In genomic region chr2L:9210864-9211701, dm6 we compare ENCODE assay signal across 5 fruit fly cellular contexts.
TF ChIP-seq lines count a peak whose summit lies in the region.

No protein-coding gene starts in this region.

TF ChIP-seq in whole organism, adult, 20 proteins besides CTCF, POLR2A, EP300 and RAD21 (continued from another document):
- TF ChIP-seq CG11617 (GFP tag; optimal IDR thresholded peaks at IDR 0.05; lab: Kevin White, UChicago): peak; percentile 37
- TF ChIP-seq Crg-1 (GFP tag; optimal IDR thresholded peaks at IDR 0.05; lab: Kevin White, UChicago): no peak
TF ChIP-seq in whole organism, adult: peak in this region for 7.

TF ChIP-seq in whole organism, embryonic, 481 proteins besides CTCF, POLR2A, EP300 and RAD21 (continued from another document and continues in another):
- TF ChIP-seq aop (GFP tag; IDR thresholded peaks at IDR 0.05; lab: Robert Waterston, UW) (no peak), Elba2 (GFP tag; optimal IDR thresholded peaks at IDR 0.05; lab: Kevin White, UChicago) (no peak), nerfin-1 (tag; optimal IDR thresholded peaks at IDR 0.05; lab: Kevin White, UChicago) (peak; percentile 25), unpg (GFP tag; optimal IDR thresholded peaks at IDR 0.05; lab: Kevin White, UChicago) (peak; percentile 68), CG14860 (GFP tag; IDR thresholded peaks at IDR 0.05; lab: Robert Waterston, UW; ENCODE audit: partially characterized antibody) (no peak), CG6791 (GFP tag; IDR thresholded peaks at IDR 0.05; lab: Robert Waterston, UW; ENCODE audit: partially characterized antibody) (no peak), CG16779 (GFP tag; IDR thresholded peaks at IDR 0.05; lab: Robert Waterston, UW) (no peak), CG6689 (GFP tag; IDR thresholded peaks at IDR 0.05; lab: Robert Waterston, UW) (peak; percentile 63), CG4617 (GFP tag; optimal IDR thresholded peaks at IDR 0.05; lab: Kevin White, UChicago; ENCODE audit: borderline replicate concordance) (peak; percentile 10), CG13775 (GFP tag; optimal IDR thresholded peaks at IDR 0.05; lab: Kevin White, UChicago) (peak; percentile 38), Opbp (GFP tag; IDR thresholded peaks at IDR 0.05; lab: Robert Waterston, UW; ENCODE audit: partially characterized antibody) (no peak), Abd-B (GFP tag; optimal IDR thresholded peaks at IDR 0.05; lab: Kevin White, UChicago) (peak; percentile 45), shn (GFP tag; optimal IDR thresholded peaks at IDR 0.05; lab: Kevin White, UChicago) (no peak), klu (GFP tag; IDR thresholded peaks at IDR 0.05; lab: Robert Waterston, UW) (no peak; the same call in 1 of the 2 replicates), GATAe (GFP tag; conservative IDR thresholded peaks at IDR 0.05; lab: Robert Waterston, UW) (no peak), dpn (GFP tag; optimal IDR thresholded peaks at IDR 0.05; lab: Kevin White, UChicago) (peak in 1 of 2 experiments; percentile 39), Oli (tag; optimal IDR thresholded peaks at IDR 0.05; lab: Kevin White, UChicago) (peak; percentile 76), Tbp (GFP tag; optimal IDR thresholded peaks at IDR 0.05; lab: Kevin White, UChicago) (no peak), gce (GFP tag; IDR thresholded peaks at IDR 0.05; lab: Robert Waterston, UW) (no peak), CG34224 (GFP tag; IDR thresholded peaks at IDR 0.05; lab: Robert Waterston, UW; ENCODE audit: partially characterized antibody) (no peak), HLHmδ (GFP tag; optimal IDR thresholded peaks at IDR 0.05; lab: Kevin White, UChicago) (no peak), CoRest (tag; optimal IDR thresholded peaks at IDR 0.05; lab: Kevin White, UChicago) (peak; percentile 72), CG13287 (GFP tag; IDR thresholded peaks at IDR 0.05; lab: Robert Waterston, UW; ENCODE audit: partially characterized antibody) (no peak), CG6175 (GFP tag; IDR thresholded peaks at IDR 0.05; lab: Robert Waterston, UW) (no peak), CG17359 (tag; optimal IDR thresholded peaks at IDR 0.05; lab: Kevin White, UChicago) (peak; percentile 64), dmrt99B (tag; optimal IDR thresholded peaks at IDR 0.05; lab: Kevin White, UChicago) (peak; percentile 72), psq (GFP tag; optimal IDR thresholded peaks at IDR 0.05; lab: Kevin White, UChicago) (peak; percentile 16), prd (optimal IDR thresholded peaks at IDR 0.05; lab: Kevin White, UChicago) (no peak), prd (GFP tag; IDR thresholded peaks at IDR 0.05; lab: Robert Waterston, UW) (peak; percentile 65), pnt (GFP tag; optimal IDR thresholded peaks at IDR 0.05; lab: Kevin White, UChicago) (no peak), CG14050 (GFP tag; IDR thresholded peaks at IDR 0.05; lab: Robert Waterston, UW) (peak; percentile 41; the same call in 1 of the 3 replicates)

TF ChIP-seq in whole organism, prepupa, 60 proteins besides CTCF, POLR2A, EP300 and RAD21 (continued from another document and continues in another):
- peak; percentile 96 for TF ChIP-seq cyc (GFP tag; optimal IDR thresholded peaks at IDR 0.05; lab: Kevin White, UChicago)
- peak; percentile 82 for TF ChIP-seq Sox14 (GFP tag; optimal IDR thresholded peaks at IDR 0.05; lab: Kevin White, UChicago)
- TF ChIP-seq CG16779 (tag; optimal IDR thresholded peaks at IDR 0.05; lab: Kevin White, UChicago): peak; percentile 86
- TF ChIP-seq CG8319 (GFP tag; optimal IDR thresholded peaks at IDR 0.05; lab: Kevin White, UChicago): peak; percentile 85
- TF ChIP-seq CG3032 (tag; optimal IDR thresholded peaks at IDR 0.05; lab: Kevin White, UChicago): peak; percentile 86
- TF ChIP-seq eg (GFP tag; IDR thresholded peaks at IDR 0.05; lab: Robert Waterston, UW): peak; percentile 68; the same call in 2 of the 3 replicates
- peak; percentile 96 for TF ChIP-seq CG31627 (GFP tag; optimal IDR thresholded peaks at IDR 0.05; lab: Kevin White, UChicago)
- TF ChIP-seq CG1621 (tag; optimal IDR thresholded peaks at IDR 0.05; lab: Kevin White, UChicago): peak; percentile 75
- TF ChIP-seq net (GFP tag; optimal IDR thresholded peaks at IDR 0.05; lab: Kevin White, UChicago): peak; percentile 83
- TF ChIP-seq Gug (GFP tag; IDR thresholded peaks at IDR 0.05; lab: Robert Waterston, UW): peak; percentile 64
- TF ChIP-seq salr (GFP tag; optimal IDR thresholded peaks at IDR 0.05; lab: Kevin White, UChicago): peak; percentile 37 to 91
- TF ChIP-seq CG7368 (GFP tag; optimal IDR thresholded peaks at IDR 0.05; lab: Kevin White, UChicago): peak; percentile 83
- peak; percentile 91 for TF ChIP-seq CG3919 (GFP tag; optimal IDR thresholded peaks at IDR 0.05; lab: Kevin White, UChicago)
- peak; percentile 94 for TF ChIP-seq Sox102F (GFP tag; optimal IDR thresholded peaks at IDR 0.05; lab: Kevin White, UChicago)
- TF ChIP-seq CG8119 (GFP tag; IDR thresholded peaks at IDR 0.05; lab: Robert Waterston, UW): peak; percentile 84
- peak; percentile 98 for TF ChIP-seq svp (GFP tag; lab: Kevin White, UChicago)
- TF ChIP-seq acj6 (GFP tag; optimal IDR thresholded peaks at IDR 0.05; lab: Kevin White, UChicago): peak; percentile 94
- TF ChIP-seq achi (GFP tag; optimal IDR thresholded peaks at IDR 0.05; lab: Kevin White, UChicago): peak; percentile 87
- peak; percentile 75 for TF ChIP-seq Lpt (GFP tag; optimal IDR thresholded peaks at IDR 0.05; lab: Kevin White, UChicago)
- peak; percentile 92 for TF ChIP-seq Ets96B (tag; optimal IDR thresholded peaks at IDR 0.05; lab: Kevin White, UChicago)
- TF ChIP-seq pdm3 (GFP tag; optimal IDR thresholded peaks at IDR 0.05; lab: Kevin White, UChicago): peak; percentile 90
- peak; percentile 79 for TF ChIP-seq fd59A (GFP tag; optimal IDR thresholded peaks at IDR 0.05; lab: Kevin White, UChicago)
- TF ChIP-seq vri (GFP tag; optimal IDR thresholded peaks at IDR 0.05; lab: Kevin White, UChicago): peak; percentile 89
- TF ChIP-seq Hr38 (GFP tag; optimal IDR thresholded peaks at IDR 0.05; lab: Kevin White, UChicago): no peak
- TF ChIP-seq spab (GFP tag; optimal IDR thresholded peaks at IDR 0.05; lab: Kevin White, UChicago): peak; percentile 91
- TF ChIP-seq OdsH (GFP tag; optimal IDR thresholded peaks at IDR 0.05; lab: Kevin White, UChicago): peak; percentile 92
- peak; percentile 29 for TF ChIP-seq fd85E (GFP tag; optimal IDR thresholded peaks at IDR 0.05; lab: Kevin White, UChicago)
- TF ChIP-seq dac (GFP tag; optimal IDR thresholded peaks at IDR 0.05; lab: Kevin White, UChicago): peak; percentile 24
- peak; percentile 91 for TF ChIP-seq lz (GFP tag; optimal IDR thresholded peaks at IDR 0.05; lab: Kevin White, UChicago)
- TF ChIP-seq CG6163 (GFP tag; IDR thresholded peaks at IDR 0.05; lab: Robert Waterston, UW): peak; percentile 64; the same call in 1 of the 3 replicates
- TF ChIP-seq Hr39 (GFP tag; optimal IDR thresholded peaks at IDR 0.05; lab: Kevin White, UChicago): peak; percentile 94
- peak; percentile 56 for TF ChIP-seq CG4318 (GFP tag; optimal IDR thresholded peaks at IDR 0.05; lab: Kevin White, UChicago)
- peak; percentile 75 for TF ChIP-seq CG11294 (GFP tag; IDR thresholded peaks at IDR 0.05; lab: Robert Waterston, UW)

TF ChIP-seq in whole organism, pupa, 21 proteins besides CTCF, POLR2A, EP300 and RAD21 (continued from another document):
- TF ChIP-seq CG8301 (tag; optimal IDR thresholded peaks at IDR 0.05; lab: Kevin White, UChicago) (peak; percentile 79), CG10348 (GFP tag; IDR thresholded peaks at IDR 0.05; lab: Robert Waterston, UW) (no peak)
TF ChIP-seq in whole organism, pupa: peak in this region for 19.

TF ChIP-seq in whole organism, wandering third instar larva, 38 proteins besides CTCF, POLR2A, EP300 and RAD21 (continued from another document):
- TF ChIP-seq OdsH (GFP tag; optimal IDR thresholded peaks at IDR 0.05; lab: Kevin White, UChicago): peak; percentile 95
- TF ChIP-seq CG32264 (GFP tag; optimal IDR thresholded peaks at IDR 0.05; lab: Kevin White, UChicago): peak; percentile 78
- TF ChIP-seq Abd-B (GFP tag; optimal IDR thresholded peaks at IDR 0.05; lab: Kevin White, UChicago): no peak
- TF ChIP-seq Sp1 (GFP tag; optimal IDR thresholded peaks at IDR 0.05; lab: Kevin White, UChicago): peak; percentile 96
- peak; percentile 98 for TF ChIP-seq HLH106 (tag; optimal IDR thresholded peaks at IDR 0.05; lab: Kevin White, UChicago)
- TF ChIP-seq Myc (optimal IDR thresholded peaks at IDR 0.05; lab: Kevin White, UChicago): no peak
- TF ChIP-seq rgr (GFP tag; optimal IDR thresholded peaks at IDR 0.05; lab: Kevin White, UChicago): peak; percentile 94
- TF ChIP-seq dsf (GFP tag; optimal IDR thresholded peaks at IDR 0.05; lab: Kevin White, UChicago; ENCODE audit: borderline replicate concordance): peak; percentile 64
- peak; percentile 17 for TF ChIP-seq Dfd (GFP tag; optimal IDR thresholded peaks at IDR 0.05; lab: Kevin White, UChicago)
- TF ChIP-seq sv (GFP tag; optimal IDR thresholded peaks at IDR 0.05; lab: Kevin White, UChicago): peak; percentile 6
- peak; percentile 61 for TF ChIP-seq ey (GFP tag; optimal IDR thresholded peaks at IDR 0.05; lab: Kevin White, UChicago)
- no peak for TF ChIP-seq N (GFP tag; optimal IDR thresholded peaks at IDR 0.05; lab: Kevin White, UChicago)
- TF ChIP-seq usp (GFP tag; optimal IDR thresholded peaks at IDR 0.05; lab: Kevin White, UChicago): no peak
- TF ChIP-seq foxo (GFP tag; optimal IDR thresholded peaks at IDR 0.05; lab: Kevin White, UChicago): peak in 1 of 2 experiments; percentile 90
